Worm (Caenorhabditis elegans) whole organism, L4/young adult: ENCODE data around the gene nhr-106.

Experiments used
- W03F9.2 ChIP-seq: fragments of 150-350 bp; optimal IDR thresholded peaks from 2 replicates; lab custom pipeline; 2014; ENCODE audit warnings: missing biosample characterization, missing genetic modification characterization
- dao-5 ChIP-seq: sonication (generic microtip); optimal IDR thresholded peaks from 2 replicates; lab custom pipeline; 2016; ENCODE audit warnings: missing genotype, missing genetic modification characterization, moderate library complexity, missing compliant biosample characterization
- him-1 ChIP-seq: sonication (generic microtip); optimal IDR thresholded peaks from 2 replicates; lab custom pipeline; 2016; ENCODE audit warnings: missing genotype, missing genetic modification reagents, missing genetic modification characterization, missing compliant biosample characterization

nhr-106 gene

ce11 chrV:489320-489719 lies at the start of gene nhr-106:
Gene nhr-106 (plus strand): TSS chrV:489620.
- TF ChIP-seq dao-5 (no peak), W03F9.2 (tag; lab: Kevin White, UChicago) (no peak), him-1 (no peak)

- TF ChIP-seq dao-5 (no peak), W03F9.2 (tag; lab: Kevin White, UChicago) (no peak), him-1 (no peak)
These were observed 48.5 kb upstream of the nhr-106 start, which contains the start of gene B0554.7 for ce11 chrV:440923-441322. Gene B0554.7 (minus strand): TSS chrV:441023.

ce11 chrV:443193-443592 lies 46.2 kb upstream of the nhr-106 start, which contains the start of gene srh-33:
Gene srh-33 (minus strand): TSS chrV:443293.
- no peak for TF ChIP-seq dao-5
- TF ChIP-seq W03F9.2 (tag; lab: Kevin White, UChicago), result no peak
- no peak for TF ChIP-seq him-1

- TF ChIP-seq W03F9.2 (tag; lab: Kevin White, UChicago) (no peak), him-1 (no peak), dao-5 (no peak)
These were observed 42.8 kb upstream of the nhr-106 start, which contains the start of gene srh-34 for ce11 chrV:446574-446973. Gene srh-34 (minus strand): TSS chrV:446674.

- no peak for TF ChIP-seq him-1
- TF ChIP-seq W03F9.2 (tag; lab: Kevin White, UChicago), result no peak
- TF ChIP-seq dao-5, result no peak
These were observed 42.4 kb upstream of the nhr-106 start for ce11 chrV:446988-447387.

ce11 chrV:449130-449529 lies 40.3 kb upstream of the nhr-106 start, which contains the start of gene srh-35:
Gene srh-35 (minus strand): TSS chrV:449230.
- TF ChIP-seq him-1 (no peak), dao-5 (no peak), W03F9.2 (tag; lab: Kevin White, UChicago) (no peak)

- no peak for TF ChIP-seq dao-5
- no peak for TF ChIP-seq him-1
- TF ChIP-seq W03F9.2 (tag; lab: Kevin White, UChicago), result no peak
These were observed 39.7 kb upstream of the nhr-106 start, which contains the start of gene M02H5.8 for ce11 chrV:449685-450084. Gene M02H5.8 (plus strand): TSS chrV:449981.

- no peak for TF ChIP-seq him-1
- TF ChIP-seq W03F9.2 (tag; lab: Kevin White, UChicago), result no peak
- TF ChIP-seq dao-5, result no peak
These were observed 38.5 kb upstream of the nhr-106 start, which contains the start of gene nhr-123 for ce11 chrV:450757-451501. Gene nhr-123 (plus strand): TSS chrV:451451.

ce11 chrV:453569-453968 lies 35.9 kb upstream of the nhr-106 start, which contains the start of gene nhr-98:
Gene nhr-98 (plus strand): TSS chrV:453869.
- TF ChIP-seq him-1 (no peak), dao-5 (no peak), W03F9.2 (tag; lab: Kevin White, UChicago) (no peak)

ce11 chrV:457839-458238 lies 31.6 kb upstream of the nhr-106 start:
- TF ChIP-seq him-1 (no peak), dao-5 (no peak), W03F9.2 (tag; lab: Kevin White, UChicago) (no peak)

ce11 chrV:459464-459863 lies 30.0 kb upstream of the nhr-106 start, which contains the start of gene nhr-203:
Gene nhr-203 (plus strand): TSS chrV:459795.
- TF ChIP-seq him-1 (no peak), dao-5 (no peak), W03F9.2 (tag; lab: Kevin White, UChicago) (no peak)

- TF ChIP-seq W03F9.2 (tag; lab: Kevin White, UChicago) (no peak), him-1 (no peak), dao-5 (no peak)
These were observed 27.2 kb upstream of the nhr-106 start, which contains the start of gene nhr-202 for ce11 chrV:462263-462662. Gene nhr-202 (plus strand): TSS chrV:462588.

- no peak for TF ChIP-seq W03F9.2 (tag; lab: Kevin White, UChicago)
- no peak for TF ChIP-seq dao-5
- no peak for TF ChIP-seq him-1
These were observed 24.6 kb upstream of the nhr-106 start, which contains the start of gene nhr-201 for ce11 chrV:464800-465199. Gene nhr-201 (plus strand): TSS chrV:464828.

- TF ChIP-seq W03F9.2 (tag; lab: Kevin White, UChicago), result no peak
- no peak for TF ChIP-seq dao-5
- TF ChIP-seq him-1, result no peak
These were observed 24.1 kb upstream of the nhr-106 start for ce11 chrV:465355-465754.

ce11 chrV:467507-467906 lies 21.9 kb upstream of the nhr-106 start:
- TF ChIP-seq him-1 (no peak), dao-5 (no peak), W03F9.2 (tag; lab: Kevin White, UChicago) (no peak)
